Fruit fly (Drosophila melanogaster) whole organism, wandering third instar larva: Measurements from ENCODE around the gene CG7789.
A peak's percentile ranks its signal among the peaks of the same experiment; 100 is the strongest.

ENCODE experiments used
- Abd-B ChIP-seq: fragments of >200 bp; optimal IDR thresholded peaks from 2 replicates; lab custom pipeline; 2017; ENCODE audit warnings: missing biosample characterization, missing genetic modification characterization
- CG32264 ChIP-seq: fragments of 200-800 bp; sonication (Bioruptor generic); optimal IDR thresholded peaks from 2 replicates; lab custom pipeline; 2016; ENCODE audit warnings: missing biosample characterization, missing genetic modification characterization
- CG9705 ChIP-seq: fragments of 200-800 bp; sonication (Bioruptor generic); optimal IDR thresholded peaks from 2 replicates; lab custom pipeline; 2018; ENCODE audit warnings: missing biosample characterization, mild to moderate bottlenecking, missing genetic modification characterization
- CrebA ChIP-seq: fragments of 200-800 bp; sonication (Bioruptor generic); optimal IDR thresholded peaks from 2 replicates; lab custom pipeline; 2016; ENCODE audit warnings: missing biosample characterization, mild to moderate bottlenecking, missing genetic modification characterization, borderline replicate concordance
- Dfd ChIP-seq: fragments of >200 bp; optimal IDR thresholded peaks from 2 replicates; lab custom pipeline; 2017; ENCODE audit warnings: missing biosample characterization, missing genetic modification characterization
- Dif ChIP-seq: fragments of 200-275, 200-300 bp; sonication (Bioruptor generic); optimal IDR thresholded peaks from 2 replicates; lab custom pipeline; 2018; ENCODE audit warnings: missing biosample characterization, missing genetic modification characterization; ENCODE audit not compliant: partially characterized antibody
- GATAd ChIP-seq: sonication (Bioruptor generic); optimal IDR thresholded peaks from 2 replicates; lab custom pipeline; 2016; ENCODE audit warnings: missing biosample characterization, missing genetic modification characterization
- HLH106 ChIP-seq: fragments of 200-800 bp; optimal IDR thresholded peaks from 3 replicates; lab custom pipeline; 2019; ENCODE audit warnings: missing biosample characterization, mild to moderate bottlenecking, missing genetic modification characterization, moderate library complexity
- Hnf4 ChIP-seq: fragments of 200-800 bp; sonication (Bioruptor generic); optimal IDR thresholded peaks from 2 replicates; lab custom pipeline; 2016; ENCODE audit warnings: missing biosample characterization, mild to moderate bottlenecking, missing genetic modification characterization
- Hr78 ChIP-seq: fragments of >200 bp; optimal IDR thresholded peaks from 2 replicates; lab custom pipeline; 2017; ENCODE audit warnings: missing biosample characterization, missing genetic modification characterization
- Hr83 ChIP-seq: fragments of 200-300 bp; sonication (Bioruptor generic); optimal IDR thresholded peaks from 2 replicates; lab custom pipeline; 2016; ENCODE audit warnings: missing biosample characterization, mild to moderate bottlenecking, missing genetic modification characterization, moderate library complexity; ENCODE audit not compliant: poor library complexity, severe bottlenecking
- Jra ChIP-seq: sonication (Bioruptor generic); optimal IDR thresholded peaks from 2 replicates; lab custom pipeline; 2016; ENCODE audit warnings: missing biosample characterization, missing genetic modification characterization
- Mio ChIP-seq: sonication (Bioruptor generic); optimal IDR thresholded peaks from 2 replicates; lab custom pipeline; 2016; ENCODE audit warnings: missing biosample characterization, missing genetic modification characterization
- Myc ChIP-seq: fragments of >200 bp; optimal IDR thresholded peaks from 2 replicates; lab custom pipeline; 2017
- N ChIP-seq: fragments of >200 bp; optimal IDR thresholded peaks from 2 replicates; lab custom pipeline; 2018; ENCODE audit warnings: missing biosample characterization, missing external identifiers, missing genetic modification characterization
- OdsH ChIP-seq: fragments of 200-800 bp; sonication (Bioruptor generic); optimal IDR thresholded peaks from 2 replicates; lab custom pipeline; 2016; ENCODE audit warnings: missing biosample characterization, mild to moderate bottlenecking, missing genetic modification characterization
- Rel ChIP-seq, 2 experiments: fragments of 200-800 bp; sonication (Bioruptor generic) in 1 of 2; optimal IDR thresholded peaks; 2 replicates in 1 of 2; 3 replicates in 1 of 2; lab custom pipeline; 2016 to 2019; ENCODE audit warnings: mild to moderate bottlenecking in 2 of 2, missing biosample characterization in 2 of 2, missing genetic modification characterization in 2 of 2, moderate library complexity in 1 of 2
- Sp1 ChIP-seq: fragments of 200-800 bp; sonication (Bioruptor generic); optimal IDR thresholded peaks from 3 replicates; lab custom pipeline; 2019; ENCODE audit warnings: missing biosample characterization, mild to moderate bottlenecking, missing genetic modification characterization, moderate library complexity
- Vsx2 ChIP-seq: fragments of 200-300, 225-300 bp; sonication (Bioruptor generic); optimal IDR thresholded peaks from 2 replicates; lab custom pipeline; 2018; ENCODE audit warnings: missing biosample characterization, missing genetic modification characterization; ENCODE audit not compliant: partially characterized antibody
- br ChIP-seq: fragments of 200-800 bp; sonication (Bioruptor generic); optimal IDR thresholded peaks from 2 replicates; lab custom pipeline; 2016; ENCODE audit warnings: missing biosample characterization, missing genetic modification characterization
- brk ChIP-seq: fragments of 200-800 bp; sonication (Bioruptor generic); optimal IDR thresholded peaks from 2 replicates; lab custom pipeline; 2016; ENCODE audit warnings: missing biosample characterization, mild to moderate bottlenecking, missing genetic modification characterization
- dl ChIP-seq, 2 experiments: fragments of 175-275, 200-275 bp in 1 of 2; fragments of 200-275 bp in 1 of 2; sonication (Bioruptor generic); optimal IDR thresholded peaks; lab custom pipeline; 2018; ENCODE audit warnings: mild to moderate bottlenecking in 2 of 2, missing biosample characterization in 2 of 2, missing genetic modification characterization in 2 of 2, moderate library complexity in 2 of 2; ENCODE audit not compliant: partially characterized antibody in 2 of 2, insufficient read depth in 1 of 2
- dmrt93B ChIP-seq: fragments of 200-800 bp; sonication (Bioruptor generic); optimal IDR thresholded peaks from 2 replicates; lab custom pipeline; 2018; ENCODE audit warnings: missing biosample characterization, mild to moderate bottlenecking, missing genetic modification characterization
- dsf ChIP-seq: sonication (Bioruptor generic); optimal IDR thresholded peaks from 2 replicates; lab custom pipeline; 2016; ENCODE audit warnings: missing biosample characterization, missing genetic modification characterization, borderline replicate concordance
- ey ChIP-seq: fragments of 200-800 bp; sonication (Bioruptor generic); optimal IDR thresholded peaks from 2 replicates; lab custom pipeline; 2016; ENCODE audit warnings: missing biosample characterization, missing genetic modification characterization
- foxo ChIP-seq, 2 experiments: fragments of 200-800 bp; sonication (Bioruptor generic); optimal IDR thresholded peaks; 2 replicates in 1 of 2; 3 replicates in 1 of 2; lab custom pipeline; 2016 to 2017; ENCODE audit warnings: missing biosample characterization in 2 of 2, missing genetic modification characterization in 2 of 2
- fru ChIP-seq: fragments of 200-800 bp; sonication (Bioruptor generic); optimal IDR thresholded peaks from 3 replicates; lab custom pipeline; 2016; ENCODE audit warnings: missing biosample characterization, mild to moderate bottlenecking, missing genetic modification characterization
- h ChIP-seq: fragments of 200-800 bp; sonication (Bioruptor generic); optimal IDR thresholded peaks from 3 replicates; lab custom pipeline; 2016; ENCODE audit warnings: missing biosample characterization, mild to moderate bottlenecking, missing genetic modification characterization
- jim ChIP-seq: fragments of 175-275, 200-325 bp; sonication (Bioruptor generic); optimal IDR thresholded peaks from 2 replicates; lab custom pipeline; 2016; ENCODE audit warnings: missing biosample characterization, mild to moderate bottlenecking, missing genetic modification characterization
- lola ChIP-seq: fragments of >200 bp; optimal IDR thresholded peaks from 2 replicates; lab custom pipeline; 2017; ENCODE audit warnings: missing biosample characterization, missing genetic modification characterization
- pan ChIP-seq: fragments of >200 bp; optimal IDR thresholded peaks from 2 replicates; lab custom pipeline; 2017
- psq ChIP-seq: fragments of 200-800 bp; sonication (Bioruptor generic); optimal IDR thresholded peaks from 3 replicates; lab custom pipeline; 2017; ENCODE audit warnings: missing biosample characterization, mild to moderate bottlenecking, missing genetic modification characterization, moderate library complexity
- rgr ChIP-seq: fragments of 200-800 bp; sonication (Bioruptor generic); optimal IDR thresholded peaks from 3 replicates; lab custom pipeline; 2016; ENCODE audit warnings: missing biosample characterization, mild to moderate bottlenecking, missing genetic modification characterization
- sage ChIP-seq: fragments of 200-800 bp; sonication (Bioruptor generic); optimal IDR thresholded peaks from 2 replicates; lab custom pipeline; 2016; ENCODE audit warnings: missing biosample characterization, mild to moderate bottlenecking, missing genetic modification characterization
- sv ChIP-seq: fragments of 200-800 bp; sonication (Bioruptor generic); optimal IDR thresholded peaks from 3 replicates; lab custom pipeline; 2016; ENCODE audit warnings: missing biosample characterization, missing genetic modification characterization
- tai ChIP-seq: sonication (Bioruptor generic); optimal IDR thresholded peaks from 2 replicates; lab custom pipeline; 2016; ENCODE audit warnings: missing biosample characterization, missing genetic modification characterization
- usp ChIP-seq: fragments of >200 bp; optimal IDR thresholded peaks from 2 replicates; lab custom pipeline; 2017; ENCODE audit warnings: missing biosample characterization, missing genetic modification characterization
- woc ChIP-seq: sonication (Bioruptor generic); optimal IDR thresholded peaks from 2 replicates; lab custom pipeline; 2016; ENCODE audit warnings: missing biosample characterization, mild to moderate bottlenecking, missing genetic modification characterization

The CG7789 gene

dm6 chr3R:29781874-29782273 is 21.1 kb upstream of the CG7789 start:
- TF ChIP-seq OdsH (GFP tag; lab: Kevin White, UChicago), result no peak
- no peak for TF ChIP-seq Rel (GFP tag; optimal IDR thresholded peaks at IDR 0.05; lab: Kevin White, UChicago)
- TF ChIP-seq Rel (tag; optimal IDR thresholded peaks at IDR 0.05; lab: Kevin White, UChicago), result peak; percentile 95

- TF ChIP-seq CG9705 (no peak), foxo (GFP tag; optimal IDR thresholded peaks at IDR 0.05; lab: Kevin White, UChicago) (peak in 1 of 2 experiments; percentile 19), sage (GFP tag; lab: Kevin White, UChicago) (peak; percentile 6), usp (no peak), woc (GFP tag; lab: Kevin White, UChicago) (no peak), h (peak; percentile 55), CrebA (GFP tag; lab: Kevin White, UChicago) (peak; percentile 67), fru (GFP tag; lab: Kevin White, UChicago) (peak; percentile 50), Mio (GFP tag; lab: Kevin White, UChicago) (no peak), Abd-B (GFP tag; lab: Kevin White, UChicago) (no peak), Sp1 (GFP tag; lab: Kevin White, UChicago) (peak; percentile 49), dmrt93B (GFP tag; lab: Kevin White, UChicago) (no peak), pan (lab: Kevin White, UChicago) (no peak), Vsx2 (GFP tag; lab: Kevin White, UChicago) (no peak), Hr83 (GFP tag; lab: Kevin White, UChicago) (no peak), tai (GFP tag; lab: Kevin White, UChicago) (peak; percentile 8), N (no peak), br (peak; percentile 49), CG32264 (GFP tag; lab: Kevin White, UChicago) (no peak), Hr78 (GFP tag; lab: Kevin White, UChicago) (no peak), dl (GFP tag; optimal IDR thresholded peaks at IDR 0.05; lab: Kevin White, UChicago; ENCODE audit: insufficient read depth in 1 of 2, partially characterized antibody in 2 of 2) (peak in 1 of 2 experiments; percentile 7), Hnf4 (GFP tag; lab: Kevin White, UChicago) (peak; percentile 46), dsf (no peak), jim (GFP tag; lab: Kevin White, UChicago) (no peak), ey (no peak), HLH106 (tag; lab: Kevin White, UChicago) (peak; percentile 24), sv (GFP tag; lab: Kevin White, UChicago) (no peak), lola (GFP tag; lab: Kevin White, UChicago) (no peak), Dfd (GFP tag; lab: Kevin White, UChicago) (no peak), Dif (GFP tag; lab: Kevin White, UChicago) (peak; percentile 67), Jra (GFP tag; lab: Kevin White, UChicago) (peak; percentile 96), rgr (GFP tag; lab: Kevin White, UChicago) (peak; percentile 39), brk (GFP tag; lab: Kevin White, UChicago) (peak; percentile 44), Rel (GFP tag; optimal IDR thresholded peaks at IDR 0.05; lab: Kevin White, UChicago) (peak; percentile 16), Rel (tag; optimal IDR thresholded peaks at IDR 0.05; lab: Kevin White, UChicago) (no peak), OdsH (GFP tag; lab: Kevin White, UChicago) (peak; percentile 11), psq (peak; percentile 51), GATAd (no peak), Myc (lab: Kevin White, UChicago) (no peak)
Observed at dm6 chr3R:29782367-29782766, 20.6 kb upstream of the CG7789 start.

- TF ChIP-seq Rel (GFP tag; optimal IDR thresholded peaks at IDR 0.05; lab: Kevin White, UChicago) (no peak), Rel (tag; optimal IDR thresholded peaks at IDR 0.05; lab: Kevin White, UChicago) (peak; percentile 97), dl (GFP tag; optimal IDR thresholded peaks at IDR 0.05; lab: Kevin White, UChicago; ENCODE audit: insufficient read depth in 1 of 2, partially characterized antibody in 2 of 2) (no peak)
Observed at dm6 chr3R:29783210-29783609, 19.8 kb upstream of the CG7789 start.
